Fruit fly (Drosophila melanogaster) whole organism, embryonic: Measurements from ENCODE around the gene CG33791.

Experiments
- Antp ChIP-seq: fragments of 200-800 bp; sonication (Bioruptor generic); optimal IDR thresholded peaks from 3 replicates; lab custom pipeline; 2016; ENCODE audit warnings: missing biosample characterization, missing genetic modification characterization
- B-H1 ChIP-seq: fragments of 200-800 bp; sonication (Bioruptor generic); IDR thresholded peaks from 3 replicates; pipeline ENCODE4 v1.3.6; 2022; ENCODE audit warnings: missing biosample characterization, missing genetic modification characterization
- C15 ChIP-seq: fragments of 200-800 bp; sonication (Bioruptor generic); IDR thresholded peaks from 3 replicates; pipeline ENCODE4 v1.3.6; 2022; ENCODE audit warnings: missing biosample characterization, missing genetic modification characterization
- CG10543 ChIP-seq: fragments of 200-800 bp; sonication (Bioruptor generic); optimal IDR thresholded peaks from 3 replicates; lab custom pipeline; 2017; ENCODE audit warnings: missing biosample characterization, mild to moderate bottlenecking, missing genetic modification characterization, moderate library complexity
- CG11093 ChIP-seq: fragments of 200-800 bp; sonication (Bioruptor generic); IDR thresholded peaks from 3 replicates; pipeline ENCODE4 v1.3.6; 2022; ENCODE audit warnings: missing biosample characterization, missing genetic modification characterization
- CG11456 ChIP-seq: fragments of 200-800 bp; sonication (Bioruptor generic); IDR thresholded peaks from 3 replicates; pipeline ENCODE4 v1.3.6; 2022; ENCODE audit warnings: missing biosample characterization, missing genetic modification characterization
- CG12104 ChIP-seq: fragments of 200-800 bp; sonication (Bioruptor generic); optimal IDR thresholded peaks from 3 replicates; lab custom pipeline; 2016; ENCODE audit warnings: missing biosample characterization, missing genetic modification characterization
- CG12391 ChIP-seq: fragments of 200-800 bp; sonication (Bioruptor generic); optimal IDR thresholded peaks from 3 replicates; lab custom pipeline; 2018; ENCODE audit warnings: missing biosample characterization, mild to moderate bottlenecking, missing genetic modification characterization, moderate library complexity
- CG12659 ChIP-seq: fragments of 200-800 bp; sonication (Bioruptor generic); optimal IDR thresholded peaks from 3 replicates; lab custom pipeline; 2017; ENCODE audit warnings: mild to moderate bottlenecking, missing biosample characterization, missing genetic modification reagents, missing genetic modification characterization
- CG1529 ChIP-seq: fragments of 200-800 bp; sonication (Bioruptor generic); optimal IDR thresholded peaks from 3 replicates; lab custom pipeline; 2018; ENCODE audit warnings: missing biosample characterization, missing genetic modification characterization
- CG15601 ChIP-seq: fragments of 200-800 bp; sonication (Bioruptor generic); optimal IDR thresholded peaks from 3 replicates; lab custom pipeline; 2019; ENCODE audit warnings: missing biosample characterization, mild to moderate bottlenecking, missing genetic modification characterization, moderate library complexity
- CG17802 ChIP-seq: fragments of 200-800 bp; sonication (Bioruptor generic); optimal IDR thresholded peaks from 2 replicates; lab custom pipeline; 2018; ENCODE audit warnings: missing biosample characterization, mild to moderate bottlenecking, missing genetic modification characterization, moderate library complexity
- CG30020 ChIP-seq: fragments of 200-800 bp; optimal IDR thresholded peaks from 2 replicates; lab custom pipeline; 2019; ENCODE audit warnings: missing biosample characterization, mild to moderate bottlenecking, missing genetic modification characterization, moderate library complexity
- CG30431 ChIP-seq: fragments of 200-800 bp; sonication (Bioruptor generic); optimal IDR thresholded peaks from 2 replicates; lab custom pipeline; 2017; ENCODE audit warnings: missing biosample characterization, missing genetic modification characterization
- CG31388 ChIP-seq: fragments of 200-800 bp; sonication (Bioruptor generic); optimal IDR thresholded peaks from 2 replicates; lab custom pipeline; 2016; ENCODE audit warnings: missing biosample characterization, missing genetic modification characterization
- CG6854 ChIP-seq: fragments of 200-800 bp; sonication (Bioruptor generic); optimal IDR thresholded peaks from 3 replicates; lab custom pipeline; 2017; ENCODE audit warnings: missing biosample characterization, mild to moderate bottlenecking, missing genetic modification characterization
- CG7271 ChIP-seq: fragments of 200-800 bp; sonication (Bioruptor generic); optimal IDR thresholded peaks from 2 replicates; lab custom pipeline; 2018; ENCODE audit warnings: missing biosample characterization, mild to moderate bottlenecking, missing genetic modification characterization, moderate library complexity
- CG7963 ChIP-seq: fragments of 200-800 bp; sonication (Bioruptor generic); IDR thresholded peaks from 3 replicates; pipeline ENCODE4 v1.3.6; 2022; ENCODE audit warnings: missing biosample characterization, missing genetic modification characterization; ENCODE audit not compliant: partially characterized antibody
- CG7987 ChIP-seq: fragments of 200-800 bp; sonication (Bioruptor generic); optimal IDR thresholded peaks from 2 replicates; lab custom pipeline; 2018; ENCODE audit warnings: missing biosample characterization, mild to moderate bottlenecking, missing genetic modification characterization, moderate library complexity
- CrebB ChIP-seq: fragments of 200-800 bp; sonication (Bioruptor generic); optimal IDR thresholded peaks from 3 replicates; lab custom pipeline; 2018; ENCODE audit warnings: missing biosample characterization, mild to moderate bottlenecking, missing genetic modification characterization
- Dll ChIP-seq: fragments of 200-800 bp; sonication (Bioruptor generic); IDR thresholded peaks from 4 replicates; pipeline ENCODE4 v1.3.6; 2022; ENCODE audit warnings: missing biosample characterization, missing genetic modification characterization; ENCODE audit not compliant: partially characterized antibody
- Gug ChIP-seq: fragments of 200-800 bp; sonication (Bioruptor generic); IDR thresholded peaks from 4 replicates; pipeline ENCODE4 v1.3.6; 2022; ENCODE audit warnings: missing biosample characterization, missing genetic modification characterization
- Hsf ChIP-seq: fragments of 200-800 bp; sonication (Bioruptor generic); optimal IDR thresholded peaks from 3 replicates; lab custom pipeline; 2016; ENCODE audit warnings: missing biosample characterization, missing genetic modification characterization
- Mad ChIP-seq: fragments of 200-800 bp; sonication (Bioruptor generic); optimal IDR thresholded peaks from 2 replicates; lab custom pipeline; 2016; ENCODE audit warnings: missing biosample characterization, missing genetic modification characterization
- Med ChIP-seq: fragments of 200-800 bp; sonication (Bioruptor generic); peaks from one replicate; lab custom pipeline; 2016; ENCODE audit warnings: missing biosample characterization, missing genetic modification characterization, mild to moderate bottlenecking, inconsistent platforms, moderate library complexity
- Myb ChIP-seq: fragments of 200-800 bp; sonication (Bioruptor generic); optimal IDR thresholded peaks from 2 replicates; lab custom pipeline; 2016; ENCODE audit warnings: missing biosample characterization, missing genetic modification characterization
- Neu2 ChIP-seq: fragments of 200-800 bp; sonication (Bioruptor generic); optimal IDR thresholded peaks from 3 replicates; lab custom pipeline; 2016; ENCODE audit warnings: missing biosample characterization, missing genetic modification characterization, borderline replicate concordance
- Optix ChIP-seq: fragments of 200-800 bp; sonication (Bioruptor generic); IDR thresholded peaks from 3 replicates; pipeline ENCODE4 v1.3.6; 2022; ENCODE audit warnings: missing biosample characterization, missing genetic modification characterization
- Scr ChIP-seq: fragments of 200-800 bp; sonication (Bioruptor generic); IDR thresholded peaks from 2 replicates; pipeline ENCODE4 v1.3.6; 2022; ENCODE audit warnings: missing biosample characterization, missing genetic modification characterization; ENCODE audit not compliant: partially characterized antibody
- Side ChIP-seq: fragments of 200-800 bp; sonication (Bioruptor generic); optimal IDR thresholded peaks from 2 replicates; lab custom pipeline; 2016; ENCODE audit warnings: missing biosample characterization, missing genetic modification characterization
- Sin3A ChIP-seq: fragments of >200 bp; optimal IDR thresholded peaks from 2 replicates; lab custom pipeline; 2018
- al ChIP-seq: fragments of 200-800 bp; sonication (Bioruptor generic); IDR thresholded peaks from 2 replicates; pipeline ENCODE4 v1.3.6; 2022; ENCODE audit warnings: missing biosample characterization, missing genetic modification characterization
- ara ChIP-seq: fragments of 200-800 bp; sonication (Bioruptor generic); IDR thresholded peaks from 2 replicates; pipeline ENCODE4 v1.3.6; 2022; ENCODE audit warnings: missing biosample characterization, missing genetic modification characterization
- chinmo ChIP-seq: fragments of 200-800 bp; sonication (Bioruptor generic); IDR thresholded peaks from 4 replicates; pipeline ENCODE4 v1.3.6; 2022; ENCODE audit warnings: missing biosample characterization, missing genetic modification characterization; ENCODE audit not compliant: partially characterized antibody
- croc ChIP-seq: fragments of 200-800 bp; sonication (Bioruptor generic); conservative IDR thresholded peaks from 3 replicates; pipeline ENCODE4 v1.3.6; 2022; ENCODE audit warnings: missing biosample characterization, missing genetic modification characterization
- dati ChIP-seq: fragments of 200-800 bp; sonication (Bioruptor generic); IDR thresholded peaks from 2 replicates; pipeline ENCODE4 v1.3.6; 2022; ENCODE audit warnings: missing biosample characterization, missing genetic modification characterization
- emc ChIP-seq: fragments of 200-800 bp; sonication (Bioruptor generic); optimal IDR thresholded peaks from 2 replicates; lab custom pipeline; 2016; ENCODE audit warnings: missing biosample characterization, missing genetic modification characterization
- exex ChIP-seq: fragments of 200-800 bp; sonication (Bioruptor generic); optimal IDR thresholded peaks from 4 replicates; lab custom pipeline; 2018; ENCODE audit warnings: missing biosample characterization, mild to moderate bottlenecking, missing genetic modification characterization, moderate library complexity
- jumu ChIP-seq: fragments of 200-800 bp; sonication (Bioruptor generic); optimal IDR thresholded peaks from 3 replicates; lab custom pipeline; 2016; ENCODE audit warnings: missing biosample characterization, missing genetic modification characterization
- kay ChIP-seq: fragments of 200-800 bp; sonication (Bioruptor generic); optimal IDR thresholded peaks from 2 replicates; lab custom pipeline; 2016; ENCODE audit warnings: missing biosample characterization, missing genetic modification characterization
- lmd ChIP-seq: fragments of 200-800 bp; sonication (Bioruptor generic); IDR thresholded peaks from 2 replicates; pipeline ENCODE4 v1.3.6; 2022; ENCODE audit warnings: missing biosample characterization, missing genetic modification characterization
- pan ChIP-seq, 4 experiments: fragments of >200 bp in 3 of 4; fragments of 200-800 bp in 1 of 4; sonication (Bioruptor generic) in 1 of 4; optimal IDR thresholded peaks in 3 of 4; IDR thresholded peaks in 1 of 4; 2 replicates each; pipeline versions ENCODE4 v1.3.6 to Lab custom; 2017 to 2022; ENCODE audit warnings: missing biosample characterization in 2 of 4, missing genetic modification characterization in 2 of 4, mixed read lengths in 1 of 4
- pfk ChIP-seq: fragments of 200-800 bp; sonication (Bioruptor generic); optimal IDR thresholded peaks from 2 replicates; lab custom pipeline; 2018; ENCODE audit warnings: missing biosample characterization, mild to moderate bottlenecking, missing genetic modification characterization, moderate library complexity
- pros ChIP-seq: fragments of 200-800 bp; sonication (Bioruptor generic); optimal IDR thresholded peaks from 3 replicates; lab custom pipeline; 2019; ENCODE audit warnings: missing biosample characterization, mild to moderate bottlenecking, missing genetic modification characterization, moderate library complexity
- salm ChIP-seq: fragments of 200-800 bp; sonication (Bioruptor generic); optimal IDR thresholded peaks from 2 replicates; lab custom pipeline; 2018; ENCODE audit warnings: missing biosample characterization, mild to moderate bottlenecking, missing genetic modification characterization
- sc ChIP-seq, 3 experiments: fragments of >200 bp in 2 of 3; fragments of 200-800 bp in 1 of 3; sonication (Bioruptor generic) in 1 of 3; optimal IDR thresholded peaks; 2 replicates in 2 of 3; 3 replicates in 1 of 3; lab custom pipeline; 2017; ENCODE audit warnings: mild to moderate bottlenecking in 1 of 3, missing biosample characterization in 1 of 3, missing genetic modification characterization in 1 of 3, missing genetic modification reagents in 1 of 3
- sug ChIP-seq: fragments of 200-800 bp; optimal IDR thresholded peaks from 2 replicates; lab custom pipeline; 2019; ENCODE audit warnings: missing biosample characterization, mild to moderate bottlenecking, missing genetic modification characterization, moderate library complexity
- tap ChIP-seq: fragments of 200-800 bp; optimal IDR thresholded peaks from 3 replicates; lab custom pipeline; 2019; ENCODE audit warnings: missing biosample characterization, mild to moderate bottlenecking, missing genetic modification characterization, moderate library complexity
- usp ChIP-seq: fragments of >200 bp; optimal IDR thresholded peaks from 2 replicates; lab custom pipeline; 2017; ENCODE audit warnings: missing biosample characterization, missing genetic modification characterization
- wor ChIP-seq: fragments of 200-800 bp; sonication (Bioruptor generic); IDR thresholded peaks from 2 replicates; pipeline ENCODE4 v1.3.6; 2022; ENCODE audit warnings: missing biosample characterization, missing genetic modification characterization

Gene CG33791

dm6 chr3L:1576489-1577106 lies 26.2 kb upstream of the CG33791 start, which contains the start of gene CG13917 (continued):
- TF ChIP-seq CG7987, result no peak
- no peak for TF ChIP-seq lmd
- TF ChIP-seq B-H1 (GFP tag; lab: Robert Waterston, UW), result no peak
- TF ChIP-seq al (GFP tag; lab: Robert Waterston, UW), result no peak
- TF ChIP-seq Gug, result no peak
- no peak for TF ChIP-seq exex (tag; lab: Kevin White, UChicago)
- no peak for TF ChIP-seq wor (GFP tag; lab: Robert Waterston, UW)
- TF ChIP-seq Med (GFP tag; lab: Kevin White, UChicago), result peak; percentile 87
- TF ChIP-seq Scr, result 0 out of 2 replicates have a peak, but pooled peaks have one; percentile 19
- TF ChIP-seq jumu (GFP tag; lab: Kevin White, UChicago), result no peak
- TF ChIP-seq CG12659 (GFP tag; lab: Kevin White, UChicago), result peak; percentile 48
- TF ChIP-seq CG6854 (GFP tag; lab: Kevin White, UChicago), result no peak
- no peak for TF ChIP-seq CrebB
- TF ChIP-seq CG11456 (GFP tag; lab: Robert Waterston, UW), result no peak
- TF ChIP-seq C15 (GFP tag; lab: Robert Waterston, UW), result no peak
- TF ChIP-seq CG7963 (GFP tag; lab: Robert Waterston, UW), result no peak
- no peak for TF ChIP-seq CG1529 (GFP tag; lab: Kevin White, UChicago)
- no peak for TF ChIP-seq CG30020 (tag; lab: Kevin White, UChicago)
- peak; percentile 97 for TF ChIP-seq Myb (GFP tag; lab: Kevin White, UChicago)
- TF ChIP-seq Hsf (GFP tag; lab: Kevin White, UChicago), result no peak
- no peak for TF ChIP-seq tap
- TF ChIP-seq sug (tag; lab: Kevin White, UChicago), result no peak
- TF ChIP-seq pros (GFP tag; lab: Kevin White, UChicago), result no peak
- TF ChIP-seq CG15601 (tag; lab: Kevin White, UChicago), result no peak
- TF ChIP-seq emc (GFP tag; lab: Kevin White, UChicago), result no peak
- TF ChIP-seq Optix, result no peak
- no peak for TF ChIP-seq usp
- no peak for TF ChIP-seq pfk (GFP tag; lab: Kevin White, UChicago)
- no peak for TF ChIP-seq ara (GFP tag; lab: Robert Waterston, UW)
- TF ChIP-seq CG12104 (GFP tag; lab: Kevin White, UChicago), result no peak
- TF ChIP-seq salm (tag; lab: Kevin White, UChicago), result no peak
- no peak for TF ChIP-seq dati (GFP tag; lab: Robert Waterston, UW)
- no peak for TF ChIP-seq Neu2
- TF ChIP-seq croc (GFP tag; lab: Robert Waterston, UW), result no peak
- no peak for TF ChIP-seq Mad (GFP tag; lab: Kevin White, UChicago)
- TF ChIP-seq CG7271 (tag; lab: Kevin White, UChicago), result no peak
- TF ChIP-seq sc (optimal IDR thresholded peaks at IDR 0.05; lab: Kevin White, UChicago), result no peak
- TF ChIP-seq sc (GFP tag; optimal IDR thresholded peaks at IDR 0.05; lab: Kevin White, UChicago), result no peak
- TF ChIP-seq Antp (GFP tag; lab: Kevin White, UChicago), result no peak
- no peak for TF ChIP-seq CG11093 (GFP tag; lab: Robert Waterston, UW)
- TF ChIP-seq kay (GFP tag; lab: Kevin White, UChicago), result peak; percentile 1
- TF ChIP-seq Sin3A (lab: Kevin White, UChicago), result peak; percentile 18
- no peak for TF ChIP-seq chinmo (GFP tag; lab: Robert Waterston, UW)
- TF ChIP-seq CG31388, result no peak
- no peak for TF ChIP-seq CG30431 (GFP tag; lab: Kevin White, UChicago)
- TF ChIP-seq Dll (GFP tag; lab: Robert Waterston, UW), result no peak; the same call in 3 of the 4 replicates
- no peak for TF ChIP-seq CG10543
- no peak for TF ChIP-seq CG17802 (tag; lab: Kevin White, UChicago)
- TF ChIP-seq Side (GFP tag; lab: Kevin White, UChicago), result peak; percentile 5
- TF ChIP-seq pan (optimal IDR thresholded peaks at IDR 0.05; lab: Kevin White, UChicago), result no peak
- TF ChIP-seq pan (GFP tag; optimal IDR thresholded peaks at IDR 0.05 in 1 of 2, IDR thresholded peaks at IDR 0.05 in 1 of 2), result no peak
- peak; percentile 26 for TF ChIP-seq CG12391 (tag; lab: Kevin White, UChicago)
